Fruit fly (Drosophila melanogaster) ovary, adult (tissue): ENCODE measurements around the gene CG10029.

Experiments
- CG17801 ChIP-seq: fragments of 200-800 bp; optimal IDR thresholded peaks from 2 replicates; lab custom pipeline; 2019; ENCODE audit warnings: missing biosample characterization, mild to moderate bottlenecking, missing genetic modification characterization, moderate library complexity; ENCODE audit not compliant: partially characterized antibody

CG10029 gene

dm6 chr3R:7306539-7307192 is 10.3 kb downstream of the CG10029 start:
- no peak for TF ChIP-seq CG17801 (GFP tag; lab: Kevin White, UChicago)

- no peak for TF ChIP-seq CG17801 (GFP tag; lab: Kevin White, UChicago)
Observed at dm6 chr3R:7304455-7305088, 12.4 kb downstream of the CG10029 start, which contains the start of gene CG42544. Gene CG42544, plus strand, starts transcription at chr3R:7304592.

dm6 chr3R:7285662-7286061 is 31.3 kb downstream of the CG10029 start, which contains the start of gene RacGAP84C:
Gene RacGAP84C, plus strand, starts transcription at chr3R:7285962.
- TF ChIP-seq CG17801 (GFP tag; lab: Kevin White, UChicago) = no peak

dm6 chr3R:7282244-7282890 is 34.6 kb downstream of the CG10029 start:
- no peak for TF ChIP-seq CG17801 (GFP tag; lab: Kevin White, UChicago)

dm6 chr3R:7276782-7277181 is 40.2 kb downstream of the CG10029 start:
- TF ChIP-seq CG17801 (GFP tag; lab: Kevin White, UChicago) = no peak

DNA sequence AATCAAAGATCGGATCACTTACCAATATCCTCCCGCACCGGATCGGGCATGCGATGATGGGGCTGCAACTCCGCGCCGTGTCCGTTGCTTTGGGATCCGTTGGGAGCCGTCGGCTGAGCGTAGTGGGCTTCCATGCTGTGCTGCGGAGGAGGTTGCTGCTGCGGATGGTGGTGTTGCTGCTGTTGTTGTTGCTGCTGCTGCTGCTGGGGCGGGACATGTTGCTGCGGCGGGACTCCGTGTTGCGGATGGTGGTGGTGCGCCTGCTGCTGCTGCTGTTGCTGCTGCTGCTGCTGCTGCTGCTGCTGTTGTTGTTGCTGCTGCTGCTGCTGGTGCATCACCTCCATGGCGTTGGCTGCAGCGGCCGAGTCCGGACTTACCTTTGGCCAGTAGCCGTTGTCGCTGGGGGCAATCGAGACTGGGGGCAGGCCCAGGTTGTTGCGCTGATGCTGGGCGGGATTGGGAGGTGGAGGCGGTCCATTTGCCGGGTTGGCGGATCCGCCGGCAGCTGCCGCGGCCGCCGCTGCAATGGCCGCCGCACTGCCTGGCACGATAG is 42.0 kb downstream of the CG10029 start:
- no peak for TF ChIP-seq CG17801 (GFP tag; lab: Kevin White, UChicago)
